Fruit fly (Drosophila melanogaster): Measurements from ENCODE around the gene TwdlM.

Gene TwdlM

dm6 chr3R:26618818-26619217, at the start of gene TwdlM:
TwdlM (plus strand) TSS chr3R:26619118.
- no peak for TF ChIP-seq CG17801 (GFP tag; optimal IDR thresholded peaks at IDR 0.05; ENCODE audit: partially characterized antibody)

DNA sequence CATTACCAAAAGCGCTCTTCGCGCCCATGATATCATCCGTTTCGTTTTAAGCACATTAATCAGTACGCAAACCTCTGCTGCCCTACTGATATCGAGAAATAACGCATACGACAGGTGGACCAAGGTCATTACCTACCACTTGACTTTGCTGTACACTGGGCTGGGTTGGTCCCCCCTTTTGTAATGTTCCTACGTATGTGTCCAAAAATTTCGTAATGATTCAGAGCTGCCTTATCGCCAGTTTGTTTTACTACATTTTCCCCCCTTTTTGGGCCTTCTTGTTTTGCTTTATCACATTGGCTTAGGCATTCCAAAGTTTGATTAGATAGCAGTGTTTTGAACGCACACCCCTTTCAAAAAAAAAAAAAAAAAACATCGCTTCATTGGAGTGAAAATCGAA, 48.5 kb upstream of the TwdlM start:
- TF ChIP-seq CG17801 (GFP tag; optimal IDR thresholded peaks at IDR 0.05; ENCODE audit: partially characterized antibody) = no peak

- TF ChIP-seq CG17801 (GFP tag; optimal IDR thresholded peaks at IDR 0.05; ENCODE audit: partially characterized antibody) = no peak
Observed at dm6 chr3R:26588158-26588584, 30.7 kb upstream of the TwdlM start.

DNA sequence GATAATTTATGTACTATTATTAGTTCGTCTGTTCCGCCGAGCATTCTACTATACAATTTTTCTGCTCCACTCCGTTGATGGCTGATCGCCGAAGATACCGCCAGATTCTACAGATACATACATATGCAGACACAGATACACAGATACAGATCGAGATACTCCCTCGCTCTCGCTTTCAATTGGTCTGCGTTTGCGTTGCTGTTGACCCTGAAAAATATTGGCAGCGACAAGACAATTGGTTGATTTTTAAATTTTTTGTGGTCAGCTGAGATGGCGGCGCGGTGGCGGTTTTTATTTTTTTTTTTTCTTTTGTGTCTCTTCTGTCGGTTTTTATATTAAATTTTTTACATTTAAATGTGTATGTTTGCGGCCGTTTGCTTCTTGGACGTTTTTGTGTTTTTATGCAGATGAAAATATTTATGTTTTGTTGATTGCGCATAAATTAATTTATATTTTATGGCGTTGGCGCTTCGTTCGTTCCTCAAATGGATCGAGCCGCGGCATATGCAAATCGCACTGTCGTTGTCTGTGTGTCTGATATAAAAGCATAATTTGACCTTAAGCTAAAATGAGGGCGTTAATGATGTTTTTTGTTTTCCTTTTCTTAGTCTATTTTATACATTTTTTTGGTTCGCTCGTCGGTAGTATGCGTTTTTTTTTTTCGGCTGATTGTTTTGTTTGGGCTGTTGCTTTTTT, 24.9 kb upstream of the TwdlM start:
- TF ChIP-seq CG17801 (GFP tag; optimal IDR thresholded peaks at IDR 0.05; ENCODE audit: partially characterized antibody) = no peak

- no peak for TF ChIP-seq CG17801 (GFP tag; optimal IDR thresholded peaks at IDR 0.05; ENCODE audit: partially characterized antibody)
Observed at dm6 chr3R:26606498-26606897, 12.4 kb upstream of the TwdlM start.

- no peak for TF ChIP-seq CG17801 (GFP tag; optimal IDR thresholded peaks at IDR 0.05; ENCODE audit: partially characterized antibody)
Observed at dm6 chr3R:26615428-26615827, 3.5 kb upstream of the TwdlM start.

- TF ChIP-seq CG17801 (GFP tag; optimal IDR thresholded peaks at IDR 0.05; ENCODE audit: partially characterized antibody) = no peak
Observed at dm6 chr3R:26621314-26621813, 2.4 kb downstream of the TwdlM start, which contains the start of gene TwdlP. TwdlP (minus strand) TSS chr3R:26621364.

DNA sequence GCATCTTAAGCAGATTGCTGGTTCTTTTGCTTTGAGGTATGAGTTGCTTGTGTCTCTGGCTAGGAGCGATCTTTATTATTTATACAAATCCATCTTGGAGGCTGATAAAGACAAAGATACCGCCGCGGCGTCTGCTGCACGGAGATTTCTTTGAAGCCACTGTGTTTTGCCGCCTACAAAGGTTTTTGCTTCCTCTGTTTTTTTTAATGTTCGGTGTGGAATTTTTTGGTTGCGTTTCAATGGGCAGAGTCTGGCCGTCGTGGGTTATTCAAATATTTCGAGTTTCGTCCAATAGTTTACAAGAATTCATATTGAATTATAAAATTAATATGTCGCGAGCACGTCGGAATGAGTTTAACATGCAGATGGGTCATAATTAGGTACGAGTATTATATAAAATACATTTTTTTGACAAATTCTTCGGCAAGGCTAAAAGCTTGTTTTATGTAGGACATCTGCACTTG, 4.6 kb downstream of the TwdlM start, which contains the start of gene TwdlB:
Gene TwdlB (minus strand): TSS at position 51 of the 464 bp plus-strand sequence.
- no peak for TF ChIP-seq CG17801 (GFP tag; optimal IDR thresholded peaks at IDR 0.05; ENCODE audit: partially characterized antibody)

DNA sequence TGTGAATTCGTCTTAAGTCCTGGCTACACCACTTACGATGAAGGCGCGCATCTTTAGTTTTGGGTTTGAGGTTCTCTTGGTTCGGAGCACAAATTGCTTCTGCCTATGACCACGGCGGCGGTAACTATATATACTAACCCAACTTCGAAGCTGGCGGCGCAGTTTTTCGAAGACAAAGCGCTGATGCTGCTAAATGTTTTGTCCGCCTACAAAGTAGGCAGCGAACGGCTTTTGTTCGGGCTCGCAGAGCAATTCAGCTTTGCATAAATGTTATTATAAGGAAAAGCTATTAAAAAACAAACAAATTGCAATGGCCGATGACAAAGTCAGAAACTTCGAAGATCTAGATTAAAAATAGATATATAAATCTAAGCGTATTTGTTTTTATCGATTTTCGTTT, 6.6 kb downstream of the TwdlM start, which contains the start of gene TwdlL:
Gene TwdlL (minus strand): TSS at position 101 of the 400 bp plus-strand sequence.
- TF ChIP-seq CG17801 (GFP tag; optimal IDR thresholded peaks at IDR 0.05; ENCODE audit: partially characterized antibody) = no peak

DNA sequence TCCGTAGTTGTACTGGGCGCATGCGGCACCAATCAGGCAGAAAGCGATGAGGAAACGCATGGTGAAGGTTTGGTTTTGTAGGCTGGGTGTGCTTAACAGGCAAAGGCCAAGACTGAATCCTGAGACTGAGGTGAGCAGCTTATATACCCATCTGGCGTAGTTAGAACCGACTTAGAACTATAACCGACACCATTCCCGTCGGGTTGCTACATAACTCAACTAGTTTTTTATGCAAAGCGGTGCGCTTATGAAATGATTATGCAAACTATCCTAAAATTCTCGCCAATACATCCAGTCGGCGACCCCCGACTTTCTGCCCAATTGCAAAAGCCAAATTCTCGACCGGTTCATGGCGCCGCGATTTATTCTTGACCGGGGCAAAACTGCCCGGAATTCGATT, 7.7 kb downstream of the TwdlM start, which contains the start of gene TwdlO:
Gene TwdlO (minus strand): TSS at position 101 of the 400 bp plus-strand sequence.
- TF ChIP-seq CG17801 (GFP tag; optimal IDR thresholded peaks at IDR 0.05; ENCODE audit: partially characterized antibody) = no peak

DNA sequence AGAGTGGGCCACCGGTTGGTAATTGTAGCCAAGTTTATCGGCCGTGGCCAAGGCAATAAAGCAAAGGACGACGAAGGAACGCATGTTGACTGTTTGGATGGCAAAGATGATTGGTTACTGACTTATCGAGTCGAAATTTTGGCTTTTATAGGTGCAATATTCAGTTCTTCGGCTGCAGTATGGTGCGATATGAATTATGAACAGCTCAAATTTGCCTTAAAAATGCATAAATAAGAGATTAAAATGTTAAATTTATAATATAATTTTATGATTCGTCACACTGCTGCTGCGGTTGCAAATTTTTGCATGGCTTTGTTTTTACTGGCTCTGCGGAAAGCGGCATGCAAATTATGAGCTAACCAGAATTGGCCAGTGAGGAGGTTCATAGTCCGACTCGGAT, 9.7 kb downstream of the TwdlM start, which contains the start of gene TwdlK:
Gene TwdlK (minus strand): TSS at position 101 of the 400 bp plus-strand sequence.
- no peak for TF ChIP-seq CG17801 (GFP tag; optimal IDR thresholded peaks at IDR 0.05; ENCODE audit: partially characterized antibody)

DNA sequence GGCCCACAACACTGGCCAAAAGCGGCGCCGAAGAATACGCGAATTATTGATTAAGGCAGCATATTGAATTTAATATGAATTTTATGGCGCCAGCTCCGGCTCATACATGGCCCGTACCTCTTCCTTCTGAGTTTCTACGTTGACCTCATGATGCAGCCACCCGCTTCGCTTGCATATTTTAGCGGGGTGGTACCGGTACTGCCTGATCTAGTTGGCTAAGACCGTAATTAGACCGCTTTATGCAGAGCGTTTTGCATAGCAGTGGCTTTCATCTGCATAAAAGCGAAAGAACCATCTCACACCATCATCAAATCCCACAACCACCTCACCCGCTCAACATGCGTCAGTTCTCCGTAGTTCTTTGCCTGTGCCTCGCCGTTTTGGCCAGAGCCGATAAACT, 10.7 kb downstream of the TwdlM start, which contains the start of gene TwdlJ:
Gene TwdlJ (plus strand): TSS at position 301 of the 400 bp plus-strand sequence.
- no peak for TF ChIP-seq CG17801 (GFP tag; optimal IDR thresholded peaks at IDR 0.05; ENCODE audit: partially characterized antibody)

DNA sequence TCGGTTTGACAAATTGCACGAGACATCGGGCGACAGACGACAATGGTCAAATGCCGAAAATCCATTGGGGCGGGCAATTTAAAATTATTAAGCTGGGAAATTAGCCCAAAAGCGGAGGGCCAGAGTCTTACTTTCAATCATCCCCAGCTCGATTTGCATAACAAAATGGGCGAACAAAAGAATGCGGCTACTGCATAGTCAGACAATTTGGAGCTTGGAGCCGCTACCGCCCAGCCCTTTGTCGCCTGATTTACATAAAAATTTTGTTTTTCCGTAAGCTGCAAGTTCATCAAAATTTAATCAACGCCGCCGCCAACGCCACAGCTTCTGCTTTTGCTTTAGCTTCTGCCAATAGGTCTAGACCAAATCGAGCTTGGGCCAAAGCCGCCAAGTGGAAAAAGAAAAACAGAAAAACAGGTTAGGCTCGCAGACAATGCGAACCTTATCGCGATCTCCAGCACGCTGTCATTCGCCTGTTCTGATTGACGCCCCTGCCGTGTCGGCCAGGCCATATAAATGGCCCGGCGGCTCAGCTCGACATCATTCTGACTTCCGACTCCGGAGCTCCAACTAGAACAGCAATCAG, 12.5 kb downstream of the TwdlM start, which contains the start of gene TwdlN:
Gene TwdlN (plus strand): TSS at position 536 of the 586 bp plus-strand sequence.
- TF ChIP-seq CG17801 (GFP tag; optimal IDR thresholded peaks at IDR 0.05; ENCODE audit: partially characterized antibody) = no peak

DNA sequence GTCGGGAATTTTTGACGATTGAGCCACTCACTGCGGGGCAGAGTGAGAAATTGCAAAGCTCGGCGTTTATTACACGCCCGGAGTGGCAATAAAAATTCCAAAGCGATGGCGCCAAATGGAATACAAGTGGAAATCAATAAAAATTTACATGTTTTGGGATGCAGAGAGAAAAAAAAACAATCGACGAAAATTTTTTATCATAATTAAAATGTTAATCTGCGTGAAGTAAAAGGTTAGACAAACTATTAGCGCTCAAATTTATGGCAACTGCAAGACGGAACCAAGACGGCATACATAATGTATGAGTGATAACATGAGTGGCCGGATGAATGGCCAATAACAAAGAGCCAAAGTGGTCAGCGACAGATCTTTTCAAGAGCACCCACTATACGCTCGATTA, 14.1 kb downstream of the TwdlM start:
- TF ChIP-seq CG17801 (GFP tag; optimal IDR thresholded peaks at IDR 0.05; ENCODE audit: partially characterized antibody) = no peak

DNA sequence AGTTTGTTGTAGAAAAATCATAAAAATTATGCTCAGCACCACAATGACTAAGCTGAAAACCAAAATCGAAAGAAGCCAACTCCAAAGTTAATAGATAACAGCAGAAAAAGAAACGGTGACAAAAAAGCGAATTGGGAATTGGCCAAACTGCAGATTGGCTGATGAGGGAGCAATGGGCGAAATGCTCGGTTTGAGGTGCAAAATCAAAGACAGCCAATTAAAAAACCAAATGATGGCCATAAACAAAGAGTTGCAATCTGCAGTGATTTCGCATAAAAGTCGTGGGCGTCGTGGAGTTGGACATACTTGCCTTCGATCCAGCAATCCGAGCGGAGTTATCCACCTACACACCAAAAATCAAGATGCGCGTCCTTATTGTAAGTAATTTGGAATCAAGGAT, 14.5 kb downstream of the TwdlM start, which contains the start of gene TwdlH:
Gene TwdlH (plus strand): TSS at position 301 of the 400 bp plus-strand sequence.
- TF ChIP-seq CG17801 (GFP tag; optimal IDR thresholded peaks at IDR 0.05; ENCODE audit: partially characterized antibody) = no peak

DNA sequence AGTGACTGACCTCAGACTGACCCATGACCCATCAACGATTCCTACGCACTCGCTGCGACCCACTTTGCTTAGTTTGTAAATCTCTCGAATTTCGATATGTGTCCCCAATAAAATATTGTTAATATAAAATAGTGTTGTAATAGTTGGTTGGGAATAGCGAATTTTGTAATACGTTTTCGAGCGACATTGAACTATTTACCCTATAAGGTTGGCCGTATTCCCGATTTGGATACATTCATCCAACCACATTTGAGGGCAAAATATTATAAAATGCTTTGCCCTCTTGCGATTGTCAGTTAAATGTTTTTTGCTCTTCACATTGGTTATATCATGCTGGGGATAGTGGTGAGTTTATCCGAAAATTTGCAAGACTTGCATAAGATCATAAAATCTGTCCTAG, 15.7 kb downstream of the TwdlM start, which contains the start of gene TwdlR:
Gene TwdlR (plus strand): TSS at position 301 of the 400 bp plus-strand sequence.
- no peak for TF ChIP-seq CG17801 (GFP tag; optimal IDR thresholded peaks at IDR 0.05; ENCODE audit: partially characterized antibody)

Measured in ovary, adult (tissue).